Fruit fly (Drosophila melanogaster) S2 (cell line): ENCODE data around the gene Ptp69D.

Experiments used
- CG8478 ChIP-seq: fragments of >200 bp; optimal IDR thresholded peaks from 2 replicates; lab custom pipeline; 2018
- CTCF ChIP-seq, 2 experiments: fragments of >200 bp; optimal IDR thresholded peaks; 2 replicates each; lab custom pipeline; 2018

DNA sequence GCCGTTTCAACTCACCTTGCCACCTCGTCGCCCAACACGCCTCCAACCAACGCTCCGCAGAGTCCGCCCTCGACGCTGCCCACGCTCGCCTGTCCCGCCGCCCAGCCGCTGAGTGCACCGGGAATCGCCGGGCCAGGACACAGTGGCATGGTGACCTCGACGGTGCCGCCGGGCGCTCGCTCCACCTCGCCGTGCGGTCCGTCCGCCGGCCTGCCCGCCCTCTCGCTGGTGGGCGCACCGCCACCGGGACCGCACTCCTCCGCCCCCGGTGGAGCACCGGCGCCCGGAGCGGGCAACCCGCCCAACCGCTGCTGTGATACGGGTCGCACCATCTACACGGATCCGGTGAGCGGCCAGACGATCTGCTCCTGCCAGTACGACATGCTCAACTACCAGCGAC is 38.2 kb upstream of the Ptp69D start:
- TF ChIP-seq CG8478 (lab: Kevin White, UChicago): no peak
- no peak for TF ChIP-seq CTCF (optimal IDR thresholded peaks at IDR 0.05; lab: Kevin White, UChicago)
